Worm (Caenorhabditis elegans): ENCODE data around the gene fbxa-67.

DNA sequence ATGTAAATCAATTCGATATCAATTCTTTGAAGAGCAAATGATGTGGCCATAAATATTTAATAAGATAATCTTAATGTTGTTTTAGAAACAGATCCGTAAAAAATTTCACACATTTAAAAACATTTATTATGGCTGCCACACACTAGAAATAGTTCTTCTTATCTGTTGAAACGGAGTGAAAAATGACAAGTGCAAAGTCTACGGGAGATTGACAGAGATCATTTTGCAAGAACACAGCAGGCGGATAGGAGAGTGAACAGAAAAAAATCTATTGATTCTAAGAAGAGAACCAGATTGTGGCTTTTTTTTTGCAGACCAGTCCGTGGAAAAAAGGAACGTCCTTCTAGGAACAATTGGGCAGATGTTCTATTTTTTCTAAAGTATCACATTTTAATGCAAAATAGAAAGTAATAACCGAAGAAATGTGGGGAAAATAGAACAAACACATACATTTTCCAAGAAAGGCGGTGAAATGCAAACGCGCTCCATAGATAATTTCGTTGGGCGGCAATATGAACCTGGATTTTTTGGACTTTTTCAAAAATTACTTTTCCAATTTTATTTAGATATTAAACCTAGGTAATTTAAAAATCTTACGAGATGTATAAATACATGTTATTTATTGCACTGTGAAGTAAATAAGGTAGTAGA is 48.7 kb downstream of the fbxa-67 start:
- TF ChIP-seq R02D3.7 (tag; optimal IDR thresholded peaks at IDR 0.05) (no peak), daf-12 (tag; optimal IDR thresholded peaks at IDR 0.05) (no peak), unc-39 (tag; optimal IDR thresholded peaks at IDR 0.05) (no peak), nhr-43 (tag; optimal IDR thresholded peaks at IDR 0.05; ENCODE audit: poor library complexity, severe bottlenecking) (no peak), ceh-16 (tag; optimal IDR thresholded peaks at IDR 0.05) (no peak), pha-4 (tag; optimal IDR thresholded peaks at IDR 0.05) (peak; percentile 33), nhr-12 (tag; optimal IDR thresholded peaks at IDR 0.05) (no peak), ztf-4 (tag; optimal IDR thresholded peaks at IDR 0.05) (no peak), fkh-10 (GFP tag; optimal IDR thresholded peaks at IDR 0.05) (no peak), nhr-11 (tag; optimal IDR thresholded peaks at IDR 0.05) (no peak), lin-39 (tag; optimal IDR thresholded peaks at IDR 0.05) (no peak)
